Worm (Caenorhabditis elegans) whole organism, L1 larva: ENCODE measurements around the gene C31C9.9.

Source experiments
- C16A3.4 ChIP-seq: fragments of 150-350 bp; optimal IDR thresholded peaks from 2 replicates; lab custom pipeline; 2014; ENCODE audit warnings: missing biosample characterization, missing genetic modification characterization
- C34B4.2 ChIP-seq: sonication (generic microtip); optimal IDR thresholded peaks from 2 replicates; lab custom pipeline; 2017; ENCODE audit warnings: mild to moderate bottlenecking, missing genetic modification characterization, missing compliant biosample characterization
- blmp-1 ChIP-seq: fragments of 150-350 bp; optimal IDR thresholded peaks from 2 replicates; lab custom pipeline; 2014; ENCODE audit warnings: missing biosample characterization, missing genetic modification characterization
- ceh-82 ChIP-seq, 3 experiments: fragments of 150-350 bp in 1 of 3; sonication (generic microtip) in 2 of 3; optimal IDR thresholded peaks; 2 replicates each; lab custom pipeline; 2014 to 2017; ENCODE audit warnings: missing biosample characterization in 3 of 3, missing genetic modification characterization in 3 of 3
- ceh-88 ChIP-seq: fragments of 200-800 bp; sonication (Bioruptor generic); IDR thresholded peaks from 2 replicates; pipeline ENCODE4 v1.3.6; 2022; ENCODE audit warnings: missing genetic modification characterization, missing compliant biosample characterization
- ceh-90 ChIP-seq: sonication (generic microtip); optimal IDR thresholded peaks from 2 replicates; lab custom pipeline; 2016; ENCODE audit warnings: missing genetic modification characterization, missing compliant biosample characterization
- dsc-1 ChIP-seq: sonication (generic microtip); optimal IDR thresholded peaks from 2 replicates; lab custom pipeline; 2016; ENCODE audit warnings: mild to moderate bottlenecking, missing genetic modification characterization, missing compliant biosample characterization
- egl-27 ChIP-seq, 2 experiments: fragments of 150-350 bp in 1 of 2; sonication (generic microtip); optimal IDR thresholded peaks; 3 replicates each; lab custom pipeline; 2017 to 2018; ENCODE audit warnings: missing biosample characterization in 2 of 2, missing genetic modification characterization in 2 of 2, missing genetic modification reagents in 2 of 2
- elt-2 ChIP-seq: sonication (generic microtip); optimal IDR thresholded peaks from 2 replicates; lab custom pipeline; 2016; ENCODE audit warnings: missing genetic modification characterization, mild to moderate bottlenecking, inconsistent platforms, missing compliant biosample characterization, missing genetic modification reagents
- elt-3 ChIP-seq, 6 experiments: fragments of 150-350 bp in 1 of 6; sonication (generic microtip); optimal IDR thresholded peaks; 2 replicates each; lab custom pipeline; 2017 to 2018; ENCODE audit warnings: missing biosample characterization in 6 of 6, missing genetic modification characterization in 6 of 6, inconsistent platforms in 1 of 6
- fkh-10 ChIP-seq: sonication (generic microtip); optimal IDR thresholded peaks from 2 replicates; lab custom pipeline; 2017; ENCODE audit warnings: missing biosample characterization, missing genetic modification reagents, missing genetic modification characterization
- fkh-4 ChIP-seq: sonication (generic microtip); optimal IDR thresholded peaks from 2 replicates; lab custom pipeline; 2016; ENCODE audit warnings: missing compliant biosample characterization, missing genetic modification characterization, borderline replicate concordance
- grh-1 ChIP-seq: fragments of 200-800 bp; sonication (Bioruptor generic); IDR thresholded peaks from 2 replicates; pipeline ENCODE4 v1.3.6; 2022; ENCODE audit warnings: missing genetic modification reagents, missing genetic modification characterization, missing compliant biosample characterization
- hlh-4 ChIP-seq: sonication (generic microtip); optimal IDR thresholded peaks from 2 replicates; lab custom pipeline; 2016; ENCODE audit warnings: mild to moderate bottlenecking, missing genetic modification characterization, missing compliant biosample characterization
- jun-1 ChIP-seq: fragments of 150-350 bp; optimal IDR thresholded peaks from 2 replicates; lab custom pipeline; 2014; ENCODE audit warnings: missing biosample characterization, missing genetic modification reagents, missing genetic modification characterization
- lin-14 ChIP-seq: fragments of 200-800 bp; sonication (Bioruptor generic); optimal IDR thresholded peaks from 2 replicates; lab custom pipeline; 2018; ENCODE audit warnings: mild to moderate bottlenecking, missing genetic modification characterization, moderate library complexity, missing compliant biosample characterization
- lin-15B ChIP-seq: fragments of 150-350 bp; sonication (generic microtip); optimal IDR thresholded peaks from 3 replicates; lab custom pipeline; 2014; ENCODE audit warnings: missing biosample characterization, missing genetic modification characterization
- lin-35 ChIP-seq, 2 experiments: fragments of 150-350 bp; optimal IDR thresholded peaks; 2 replicates each; lab custom pipeline; 2014; ENCODE audit warnings: missing biosample characterization in 2 of 2, missing genetic modification characterization in 2 of 2, missing genetic modification reagents in 2 of 2
- mdl-1 ChIP-seq, 2 experiments: fragments of 150-350 bp; optimal IDR thresholded peaks; 2 replicates each; lab custom pipeline; 2014 to 2017; ENCODE audit warnings: missing biosample characterization in 2 of 2, missing genetic modification characterization in 2 of 2, inconsistent platforms in 1 of 2
- mef-2 ChIP-seq: fragments of 150-350 bp; optimal IDR thresholded peaks from 2 replicates; lab custom pipeline; 2014; ENCODE audit warnings: missing biosample characterization, missing genetic modification characterization
- nhr-19 ChIP-seq: fragments of 200-800 bp; sonication (Bioruptor generic); conservative IDR thresholded peaks from 2 replicates; pipeline ENCODE4 v1.3.6; 2022; ENCODE audit warnings: missing genetic modification characterization, missing compliant biosample characterization
- nhr-20 ChIP-seq: sonication (generic microtip); optimal IDR thresholded peaks from 2 replicates; lab custom pipeline; 2016; ENCODE audit warnings: mild to moderate bottlenecking, missing genetic modification characterization, missing compliant biosample characterization
- nhr-28 ChIP-seq: fragments of 150-350 bp; optimal IDR thresholded peaks from 2 replicates; lab custom pipeline; 2014; ENCODE audit warnings: missing biosample characterization, missing genetic modification characterization
- nhr-47 ChIP-seq: sonication (generic microtip); optimal IDR thresholded peaks from 2 replicates; lab custom pipeline; 2016; ENCODE audit warnings: mild to moderate bottlenecking, missing genetic modification characterization, moderate library complexity, missing compliant biosample characterization
- nhr-71 ChIP-seq: sonication (generic microtip); optimal IDR thresholded peaks from 2 replicates; lab custom pipeline; 2016; ENCODE audit warnings: mild to moderate bottlenecking, missing genetic modification characterization, moderate library complexity, missing compliant biosample characterization
- nhr-84 ChIP-seq: sonication (generic microtip); optimal IDR thresholded peaks from 2 replicates; lab custom pipeline; 2017; ENCODE audit warnings: missing biosample characterization, missing genetic modification characterization
- nhr-85 ChIP-seq: sonication (generic microtip); peaks from one replicate; lab custom pipeline; 2016; ENCODE audit warnings: missing genetic modification characterization, inconsistent platforms, missing compliant biosample characterization
- nhr-90 ChIP-seq: sonication (generic microtip); optimal IDR thresholded peaks from 2 replicates; lab custom pipeline; 2016; ENCODE audit warnings: mild to moderate bottlenecking, missing genetic modification characterization, missing compliant biosample characterization; ENCODE audit not compliant: poor library complexity
- pax-3 ChIP-seq: fragments of 200-800 bp; sonication (Bioruptor generic); optimal IDR thresholded peaks from 2 replicates; lab custom pipeline; 2018; ENCODE audit warnings: mild to moderate bottlenecking, missing genetic modification characterization, moderate library complexity, missing compliant biosample characterization
- skn-1 ChIP-seq: fragments of 150-350 bp; optimal IDR thresholded peaks from 2 replicates; lab custom pipeline; 2014; ENCODE audit warnings: missing biosample characterization, missing genetic modification characterization
- snu-23 ChIP-seq: sonication (generic microtip); optimal IDR thresholded peaks from 2 replicates; lab custom pipeline; 2016; ENCODE audit warnings: missing genetic modification characterization, missing compliant biosample characterization
- sox-4 ChIP-seq: sonication (generic microtip); optimal IDR thresholded peaks from 2 replicates; lab custom pipeline; 2016; ENCODE audit warnings: missing genetic modification characterization, missing compliant biosample characterization
- unc-130 ChIP-seq: fragments of 150-350 bp; optimal IDR thresholded peaks from 2 replicates; lab custom pipeline; 2017; ENCODE audit warnings: missing biosample characterization, missing genetic modification characterization, inconsistent platforms
- ztf-11 ChIP-seq, 2 experiments: sonication (generic microtip); optimal IDR thresholded peaks; 2 replicates each; lab custom pipeline; 2016 to 2017; ENCODE audit warnings: missing genetic modification characterization in 2 of 2, missing biosample characterization in 1 of 2, missing compliant biosample characterization in 1 of 2
- ztf-4 ChIP-seq: fragments of 150-350 bp; optimal IDR thresholded peaks from 2 replicates; lab custom pipeline; 2014; ENCODE audit warnings: missing biosample characterization, missing genetic modification characterization

The C31C9.9 gene

ce11 chrII:13673605-13674193 is 18.9 kb downstream of the C31C9.9 start (continued):
- TF ChIP-seq ceh-88 (GFP tag; lab: Robert Waterston, UW) (no peak), elt-2 (tag; lab: Kevin White, UChicago) (no peak), pax-3 (tag; lab: Kevin White, UChicago) (no peak), ztf-4 (tag; lab: Kevin White, UChicago) (no peak), grh-1 (GFP tag; lab: Robert Waterston, UW) (no peak), lin-15B (tag; lab: Kevin White, UChicago) (no peak), mdl-1 (tag; optimal IDR thresholded peaks at IDR 0.05; lab: Kevin White, UChicago) (peak in 1 of 2 experiments; percentile 45), lin-14 (GFP tag; lab: Kevin White, UChicago) (peak; percentile 46), jun-1 (tag; lab: Kevin White, UChicago) (no peak), fkh-4 (tag; lab: Kevin White, UChicago) (no peak), unc-130 (peak; percentile 10), snu-23 (GFP tag; lab: Kevin White, UChicago) (peak; percentile 42), ztf-11 (tag; optimal IDR thresholded peaks at IDR 0.05; lab: Kevin White, UChicago) (no peak), egl-27 (tag; optimal IDR thresholded peaks at IDR 0.05; lab: Kevin White, UChicago) (no peak), nhr-28 (tag; lab: Kevin White, UChicago) (no peak)

- TF ChIP-seq nhr-19 (GFP tag; lab: Robert Waterston, UW) (peak; percentile 25), nhr-85 (tag; lab: Kevin White, UChicago) (peak; percentile 66), unc-130 (peak; percentile 42), nhr-20 (tag; lab: Kevin White, UChicago) (peak; percentile 6), blmp-1 (tag; lab: Kevin White, UChicago) (no peak), C34B4.2 (tag; lab: Kevin White, UChicago) (no peak), ceh-82 (tag; optimal IDR thresholded peaks at IDR 0.05; lab: Kevin White, UChicago) (no peak), fkh-4 (tag; lab: Kevin White, UChicago) (no peak), nhr-90 (tag; lab: Kevin White, UChicago) (peak; percentile 10), nhr-71 (tag; lab: Kevin White, UChicago) (peak; percentile 54), lin-14 (GFP tag; lab: Kevin White, UChicago) (no peak), elt-3 (tag; optimal IDR thresholded peaks at IDR 0.05; lab: Kevin White, UChicago) (peak in 1 of 6 experiments; percentile 40), lin-35 (GFP tag; optimal IDR thresholded peaks at IDR 0.05; lab: Kevin White, UChicago) (peak in 1 of 2 experiments; percentile 33), mdl-1 (tag; optimal IDR thresholded peaks at IDR 0.05; lab: Kevin White, UChicago) (peak in 1 of 2 experiments; percentile 12), hlh-4 (tag; lab: Kevin White, UChicago) (no peak)
These were observed 20.4 kb downstream of the C31C9.9 start for ce11 chrII:13675212-13675611.

ce11 chrII:13677927-13678326 is 23.1 kb downstream of the C31C9.9 start:
- TF ChIP-seq unc-130 (no peak), sox-4 (tag; lab: Kevin White, UChicago) (no peak), elt-2 (tag; lab: Kevin White, UChicago) (no peak), nhr-84 (no peak), mef-2 (tag; lab: Kevin White, UChicago) (no peak), ztf-4 (tag; lab: Kevin White, UChicago) (no peak), C16A3.4 (tag; lab: Kevin White, UChicago) (no peak), skn-1 (tag; lab: Kevin White, UChicago) (no peak), pax-3 (tag; lab: Kevin White, UChicago) (no peak), dsc-1 (tag; lab: Kevin White, UChicago) (no peak), ceh-90 (tag; lab: Kevin White, UChicago) (no peak), nhr-47 (no peak), fkh-10 (no peak)
